Worm (Caenorhabditis elegans) whole organism, young adult: ENCODE results near the gene best-9.

ENCODE experiments used
- C17E4.6 ChIP-seq: fragments of 200-800 bp; sonication (Bioruptor generic); IDR thresholded peaks from 2 replicates; pipeline ENCODE4 v1.3.6; 2022; ENCODE audit warnings: missing genetic modification reagents, missing genetic modification characterization, missing compliant biosample characterization
- F10E7.11 ChIP-seq: sonication (generic microtip); optimal IDR thresholded peaks from 2 replicates; lab custom pipeline; 2017; ENCODE audit warnings: mild to moderate bottlenecking, missing genetic modification characterization, moderate library complexity, missing compliant biosample characterization
- F49E8.2 ChIP-seq: sonication (generic microtip); optimal IDR thresholded peaks from 3 replicates; lab custom pipeline; 2017; ENCODE audit warnings: missing genetic modification characterization, mild to moderate bottlenecking, missing compliant biosample characterization, antibody characterized with exemption, moderate library complexity; ENCODE audit not compliant: insufficient read depth
- cebp-2 ChIP-seq: fragments of 200-800 bp; sonication (Bioruptor generic); IDR thresholded peaks from 2 replicates; pipeline ENCODE4 v1.3.6; 2022; ENCODE audit warnings: missing genetic modification characterization, missing compliant biosample characterization
- fkh-3 ChIP-seq: sonication (generic microtip); optimal IDR thresholded peaks from 2 replicates; lab custom pipeline; 2016; ENCODE audit warnings: mild to moderate bottlenecking, missing genetic modification characterization, missing compliant biosample characterization
- lag-1 ChIP-seq: fragments of 200-800 bp; sonication (Bioruptor generic); IDR thresholded peaks from 2 replicates; pipeline ENCODE4 v1.3.6; 2022; ENCODE audit warnings: missing genetic modification reagents, missing genetic modification characterization, missing compliant biosample characterization
- lsl-1 ChIP-seq: fragments of 200-800 bp; sonication (Bioruptor generic); optimal IDR thresholded peaks from 2 replicates; lab custom pipeline; 2018; ENCODE audit warnings: mild to moderate bottlenecking, missing genetic modification characterization, moderate library complexity, missing compliant biosample characterization
- mel-28 ChIP-seq: sonication (generic microtip); optimal IDR thresholded peaks from 2 replicates; lab custom pipeline; 2016; ENCODE audit warnings: borderline replicate concordance, mild to moderate bottlenecking, missing genetic modification characterization, missing compliant biosample characterization
- tlf-1 ChIP-seq: fragments of 200-800 bp; sonication (Bioruptor generic); optimal IDR thresholded peaks from 2 replicates; lab custom pipeline; 2018; ENCODE audit warnings: mild to moderate bottlenecking, missing genetic modification characterization, missing compliant biosample characterization
- ztf-26 ChIP-seq: sonication (generic microtip); optimal IDR thresholded peaks from 2 replicates; lab custom pipeline; 2017; ENCODE audit warnings: missing genetic modification characterization, missing compliant biosample characterization

DNA sequence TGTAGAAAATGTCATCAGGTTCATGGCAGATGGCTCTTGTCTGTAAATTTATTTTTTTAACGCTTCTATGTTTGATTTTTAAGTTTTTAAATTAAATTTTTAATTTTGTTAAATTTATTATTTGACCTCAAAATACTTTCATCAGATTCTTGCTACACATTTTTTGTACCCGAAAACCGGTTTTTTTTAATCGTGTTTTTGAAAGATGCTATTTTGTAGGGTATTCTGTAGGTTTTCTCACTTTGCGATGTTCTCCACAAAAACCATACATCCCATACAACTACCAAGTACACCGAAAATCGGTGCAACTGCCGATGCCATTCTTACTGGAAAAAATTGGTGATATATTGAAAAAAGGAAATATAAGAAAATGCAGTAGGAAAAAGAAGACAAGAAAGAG lies 45.3 kb downstream of the best-9 start, which contains the start of gene nstp-2:
- TF ChIP-seq fkh-3 (tag; lab: Kevin White, UChicago): no peak
- no peak for TF ChIP-seq mel-28 (tag; lab: Kevin White, UChicago)
- TF ChIP-seq tlf-1 (GFP tag; lab: Kevin White, UChicago): no peak
- no peak for TF ChIP-seq lag-1 (GFP tag; lab: Robert Waterston, UW)
- no peak for TF ChIP-seq lsl-1 (GFP tag; lab: Kevin White, UChicago)
- no peak for TF ChIP-seq F10E7.11 (tag; lab: Kevin White, UChicago)
- no peak for TF ChIP-seq cebp-2 (GFP tag; lab: Robert Waterston, UW)
- TF ChIP-seq ztf-26 (tag; lab: Kevin White, UChicago): no peak
- TF ChIP-seq C17E4.6 (GFP tag; lab: Robert Waterston, UW): no peak
- no peak for TF ChIP-seq F49E8.2 (tag; lab: Kevin White, UChicago)
